Worm (Caenorhabditis elegans) whole organism, young adult: ENCODE results near the gene C29F9.9.

Source experiments
- B0035.1 ChIP-seq: sonication (generic microtip); optimal IDR thresholded peaks from 2 replicates; lab custom pipeline; 2016; ENCODE audit warnings: missing genetic modification characterization, mild to moderate bottlenecking, missing compliant biosample characterization, missing genotype, missing genetic modification reagents
- C17E4.6 ChIP-seq: fragments of 200-800 bp; sonication (Bioruptor generic); IDR thresholded peaks from 2 replicates; pipeline ENCODE4 v1.3.6; 2022; ENCODE audit warnings: missing genetic modification reagents, missing genetic modification characterization, missing compliant biosample characterization
- D2030.7 ChIP-seq: fragments of 200-800 bp; sonication (Bioruptor generic); IDR thresholded peaks from 2 replicates; pipeline ENCODE4 v1.3.6; 2022; ENCODE audit warnings: missing genetic modification reagents, missing genetic modification characterization, missing compliant biosample characterization
- F22D6.2 ChIP-seq: sonication (generic microtip); optimal IDR thresholded peaks from 2 replicates; lab custom pipeline; 2016; ENCODE audit warnings: mild to moderate bottlenecking, missing genetic modification characterization, missing compliant biosample characterization
- F23B12.7 ChIP-seq: sonication (generic microtip); optimal IDR thresholded peaks from 2 replicates; lab custom pipeline; 2017; ENCODE audit warnings: missing genetic modification characterization, mild to moderate bottlenecking, missing compliant biosample characterization, antibody characterized with exemption, moderate library complexity; ENCODE audit not compliant: insufficient read depth
- K11D2.4 ChIP-seq: fragments of 200-800 bp; sonication (Bioruptor generic); IDR thresholded peaks from 2 replicates; pipeline ENCODE4 v1.3.6; 2022; ENCODE audit warnings: missing genetic modification reagents, missing genetic modification characterization, missing compliant biosample characterization
- K12H6.12 ChIP-seq: fragments of 200-800 bp; sonication (Bioruptor generic); optimal IDR thresholded peaks from 2 replicates; lab custom pipeline; 2018; ENCODE audit warnings: mild to moderate bottlenecking, missing genetic modification characterization, missing compliant biosample characterization
- T26A5.8 ChIP-seq: sonication (generic microtip); optimal IDR thresholded peaks from 2 replicates; lab custom pipeline; 2016; ENCODE audit warnings: missing genetic modification characterization, missing compliant biosample characterization
- Y56A3A.18 ChIP-seq: fragments of 200-800 bp; sonication (Bioruptor generic); IDR thresholded peaks from 2 replicates; pipeline ENCODE4 v1.3.6; 2022; ENCODE audit warnings: missing genetic modification reagents, missing genetic modification characterization, missing compliant biosample characterization
- ama-1 ChIP-seq, 3 experiments: fragments of 150-350 bp in 1 of 3; sonication (generic microtip) in 2 of 3; optimal IDR thresholded peaks; 2 replicates each; lab custom pipeline; 2014 to 2018; ENCODE audit warnings: missing biosample characterization in 2 of 3, missing genetic modification characterization in 2 of 3, missing genetic modification reagents in 2 of 3
- attf-5 ChIP-seq: fragments of 200-800 bp; sonication (Bioruptor generic); optimal IDR thresholded peaks from 2 replicates; lab custom pipeline; 2018; ENCODE audit warnings: mild to moderate bottlenecking, missing genetic modification characterization, missing compliant biosample characterization
- bed-2 ChIP-seq: fragments of 200-800 bp; sonication (Bioruptor generic); IDR thresholded peaks from 2 replicates; pipeline ENCODE4 v1.3.6; 2022; ENCODE audit warnings: missing genetic modification reagents, missing genetic modification characterization, missing compliant biosample characterization
- ccch-3 ChIP-seq: fragments of 200-800 bp; sonication (Bioruptor generic); optimal IDR thresholded peaks from 2 replicates; lab custom pipeline; 2018; ENCODE audit warnings: mild to moderate bottlenecking, missing genetic modification characterization, missing compliant biosample characterization
- cebp-1 ChIP-seq, 2 experiments: fragments of 200-800 bp in 1 of 2; sonication (Bioruptor generic) in 1 of 2; sonication (generic microtip) in 1 of 2; IDR thresholded peaks in 1 of 2; optimal IDR thresholded peaks in 1 of 2; 2 replicates each; pipeline versions ENCODE4 v1.3.6 to Lab custom; 2017 to 2022; ENCODE audit warnings: missing compliant biosample characterization in 2 of 2, missing genetic modification characterization in 2 of 2, mild to moderate bottlenecking in 1 of 2, missing genetic modification reagents in 1 of 2, moderate library complexity in 1 of 2
- ceh-91 ChIP-seq: fragments of 200-800 bp; sonication (Bioruptor generic); IDR thresholded peaks from 2 replicates; pipeline ENCODE4 v1.3.6; 2022; ENCODE audit warnings: missing genetic modification reagents, missing genetic modification characterization, missing compliant biosample characterization
- chd-7 ChIP-seq: sonication (generic microtip); optimal IDR thresholded peaks from 2 replicates; lab custom pipeline; 2016; ENCODE audit warnings: mild to moderate bottlenecking, missing genetic modification characterization, moderate library complexity, missing compliant biosample characterization
- dox-1 ChIP-seq: fragments of 200-800 bp; sonication (Bioruptor generic); IDR thresholded peaks from 2 replicates; pipeline ENCODE4 v1.3.6; 2022; ENCODE audit warnings: missing genetic modification reagents, missing genetic modification characterization, missing compliant biosample characterization
- efl-1 ChIP-seq: fragments of 150-350 bp; optimal IDR thresholded peaks from 2 replicates; lab custom pipeline; 2014; ENCODE audit warnings: missing biosample characterization, missing genetic modification reagents, missing genetic modification characterization
- egl-44 ChIP-seq: fragments of 200-800 bp; sonication (Bioruptor generic); IDR thresholded peaks from 2 replicates; pipeline ENCODE4 v1.3.6; 2022; ENCODE audit warnings: missing genetic modification reagents, missing genetic modification characterization, missing compliant biosample characterization
- egrh-3 ChIP-seq: fragments of 200-800 bp; sonication (Bioruptor generic); IDR thresholded peaks from 2 replicates; pipeline ENCODE4 v1.3.6; 2022; ENCODE audit warnings: missing genetic modification reagents, missing genetic modification characterization, missing compliant biosample characterization
- ekl-4 ChIP-seq: fragments of 200-800 bp; sonication (Bioruptor generic); IDR thresholded peaks from 2 replicates; pipeline ENCODE4 v1.3.6; 2022; ENCODE audit warnings: missing genetic modification reagents, missing genetic modification characterization, missing compliant biosample characterization
- fkh-3 ChIP-seq: sonication (generic microtip); optimal IDR thresholded peaks from 2 replicates; lab custom pipeline; 2016; ENCODE audit warnings: mild to moderate bottlenecking, missing genetic modification characterization, missing compliant biosample characterization
- hmg-1.2 ChIP-seq: fragments of 200-800 bp; sonication (Bioruptor generic); IDR thresholded peaks from 2 replicates; pipeline ENCODE4 v1.3.6; 2022; ENCODE audit warnings: missing genetic modification reagents, missing genetic modification characterization, missing compliant biosample characterization
- hrde-1 ChIP-seq: sonication (generic microtip); optimal IDR thresholded peaks from 2 replicates; lab custom pipeline; 2016; ENCODE audit warnings: missing genetic modification characterization, mild to moderate bottlenecking, missing compliant biosample characterization, moderate library complexity, missing genotype, missing genetic modification reagents, borderline replicate concordance
- let-526 ChIP-seq: fragments of 200-800 bp; sonication (Bioruptor generic); IDR thresholded peaks from 2 replicates; pipeline ENCODE4 v1.3.6; 2022; ENCODE audit warnings: missing genetic modification reagents, missing genetic modification characterization, missing compliant biosample characterization
- lin-26 ChIP-seq: fragments of 200-800 bp; sonication (Bioruptor generic); IDR thresholded peaks from 2 replicates; pipeline ENCODE4 v1.3.6; 2022; ENCODE audit warnings: missing genetic modification reagents, missing genetic modification characterization, missing compliant biosample characterization
- mel-28 ChIP-seq: sonication (generic microtip); optimal IDR thresholded peaks from 2 replicates; lab custom pipeline; 2016; ENCODE audit warnings: borderline replicate concordance, mild to moderate bottlenecking, missing genetic modification characterization, missing compliant biosample characterization
- nfya-1 ChIP-seq: sonication (generic microtip); optimal IDR thresholded peaks from 2 replicates; lab custom pipeline; 2017; ENCODE audit warnings: antibody characterized with exemption, missing compliant biosample characterization, missing genetic modification characterization, borderline replicate concordance; ENCODE audit not compliant: insufficient read depth
- nfya-2 ChIP-seq: fragments of 200-800 bp; sonication (Bioruptor generic); IDR thresholded peaks from 2 replicates; pipeline ENCODE4 v1.3.6; 2022; ENCODE audit warnings: missing genetic modification reagents, missing genetic modification characterization, missing compliant biosample characterization
- nfyb-1 ChIP-seq: fragments of 200-800 bp; sonication (Bioruptor generic); IDR thresholded peaks from 2 replicates; pipeline ENCODE4 v1.3.6; 2022; ENCODE audit warnings: missing genetic modification reagents, missing genetic modification characterization, missing compliant biosample characterization
- nhr-179 ChIP-seq: sonication (generic microtip); optimal IDR thresholded peaks from 2 replicates; lab custom pipeline; 2016; ENCODE audit warnings: mild to moderate bottlenecking, missing genetic modification characterization, missing compliant biosample characterization
- pbrm-1 ChIP-seq: fragments of 200-800 bp; sonication (Bioruptor generic); IDR thresholded peaks from 2 replicates; pipeline ENCODE4 v1.3.6; 2022; ENCODE audit warnings: missing genetic modification reagents, missing genetic modification characterization, missing compliant biosample characterization
- rcor-1 ChIP-seq: fragments of 200-800 bp; sonication (Bioruptor generic); IDR thresholded peaks from 2 replicates; pipeline ENCODE4 v1.3.6; 2022; ENCODE audit warnings: missing genetic modification reagents, missing genetic modification characterization, missing compliant biosample characterization
- snpc-1.1 ChIP-seq: sonication (generic microtip); optimal IDR thresholded peaks from 2 replicates; lab custom pipeline; 2017; ENCODE audit warnings: missing genetic modification characterization, mild to moderate bottlenecking, missing compliant biosample characterization, antibody characterized with exemption, moderate library complexity, missing genotype, missing genetic modification reagents; ENCODE audit not compliant: insufficient read depth
- somi-1 ChIP-seq: fragments of 200-800 bp; sonication (Bioruptor generic); optimal IDR thresholded peaks from 2 replicates; lab custom pipeline; 2018; ENCODE audit warnings: mild to moderate bottlenecking, missing genetic modification characterization, missing compliant biosample characterization
- sptf-2 ChIP-seq: fragments of 200-800 bp; sonication (Bioruptor generic); optimal IDR thresholded peaks from 2 replicates; lab custom pipeline; 2018; ENCODE audit warnings: mild to moderate bottlenecking, missing genetic modification characterization, missing compliant biosample characterization
- tbx-9 ChIP-seq: sonication (generic microtip); optimal IDR thresholded peaks from 2 replicates; lab custom pipeline; 2016; ENCODE audit warnings: borderline replicate concordance, missing genetic modification characterization, inconsistent platforms, missing compliant biosample characterization
- zfh-2 ChIP-seq: fragments of 200-800 bp; sonication (Bioruptor generic); conservative IDR thresholded peaks from 2 replicates; pipeline ENCODE4 v1.3.6; 2022; ENCODE audit warnings: missing genetic modification reagents, missing genetic modification characterization, missing compliant biosample characterization
- ztf-18 ChIP-seq: sonication (generic microtip); optimal IDR thresholded peaks from 2 replicates; lab custom pipeline; 2016; ENCODE audit warnings: missing genotype, mild to moderate bottlenecking, missing genetic modification characterization, missing compliant biosample characterization
- ztf-28 ChIP-seq: fragments of 200-800 bp; sonication (Bioruptor generic); IDR thresholded peaks from 2 replicates; pipeline ENCODE4 v1.3.6; 2022; ENCODE audit warnings: missing genetic modification reagents, missing genetic modification characterization, missing compliant biosample characterization
- ztf-6 ChIP-seq: fragments of 200-800 bp; sonication (Bioruptor generic); IDR thresholded peaks from 2 replicates; pipeline ENCODE4 v1.3.6; 2022; ENCODE audit warnings: missing genetic modification reagents, missing genetic modification characterization, missing compliant biosample characterization

The C29F9.9 gene

DNA sequence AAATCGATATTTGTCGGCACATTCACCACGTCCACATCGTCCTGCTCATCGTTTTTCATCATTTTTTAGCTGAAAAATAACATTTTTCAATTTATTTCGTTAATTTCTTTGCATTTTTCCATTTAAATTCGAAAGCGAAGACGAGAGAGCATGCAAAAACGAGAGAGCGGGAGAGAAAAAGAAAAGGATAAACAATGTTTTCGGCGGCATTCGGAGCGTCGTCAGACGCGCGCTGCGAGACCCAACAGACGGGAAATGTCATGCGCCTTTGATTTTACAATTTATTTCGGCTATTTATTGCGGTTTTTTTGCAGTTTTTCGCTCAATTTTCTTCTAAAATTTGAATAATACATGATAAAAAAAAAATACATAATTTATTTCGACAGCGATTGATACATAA lies 12.4 kb downstream of the C29F9.9 start, which contains the start of gene attf-3 (continued):
- TF ChIP-seq ekl-4 (GFP tag; lab: Robert Waterston, UW) (peak; percentile 48; the same call in 1 of the 2 replicates), F22D6.2 (tag; lab: Kevin White, UChicago) (no peak), fkh-3 (tag; lab: Kevin White, UChicago) (no peak), egl-44 (no peak), K12H6.12 (peak; percentile 29), snpc-1.1 (tag; lab: Kevin White, UChicago) (peak; percentile 15), ceh-91 (GFP tag; lab: Robert Waterston, UW) (peak; percentile 77), T26A5.8 (no peak)
- TF ChIP-seq, all 124 proteins: peak for 30

DNA sequence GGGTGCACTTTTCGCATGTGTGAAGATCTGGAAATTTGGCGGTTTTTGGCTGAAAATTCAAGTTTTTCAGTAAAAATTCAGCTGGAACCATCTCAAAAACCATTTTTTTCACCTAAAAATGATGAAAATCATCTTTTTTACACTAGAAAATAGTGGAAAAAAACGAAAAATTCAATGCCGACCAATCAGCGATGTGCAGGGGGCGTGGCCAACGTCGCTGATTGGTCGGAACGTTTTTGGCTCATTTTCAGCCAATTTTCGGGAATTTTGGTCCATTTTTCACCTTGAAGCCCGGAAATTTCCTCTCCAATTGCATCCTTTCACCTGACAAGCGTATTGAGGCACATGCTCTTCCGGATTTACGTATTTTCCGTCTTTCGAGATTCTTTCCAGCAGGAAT lies 14.3 kb downstream of the C29F9.9 start:
- no peak for TF ChIP-seq rcor-1 (GFP tag; lab: Robert Waterston, UW)
- peak; percentile 76; the same call in 1 of the 2 replicates for TF ChIP-seq nfyb-1
- no peak for TF ChIP-seq C17E4.6
- no peak for TF ChIP-seq F23B12.7 (tag; lab: Kevin White, UChicago)
- no peak for TF ChIP-seq mel-28 (tag; lab: Kevin White, UChicago)
- TF ChIP-seq dox-1 (GFP tag; lab: Robert Waterston, UW), result no peak
- 0 out of 2 replicates have a peak, but pooled peaks have one; percentile 77 for TF ChIP-seq nfya-2 (GFP tag; lab: Robert Waterston, UW)
- TF ChIP-seq ztf-18, result no peak
- no peak for TF ChIP-seq efl-1 (GFP tag; lab: Kevin White, UChicago)
- no peak for TF ChIP-seq nfya-1 (tag; lab: Kevin White, UChicago)

DNA sequence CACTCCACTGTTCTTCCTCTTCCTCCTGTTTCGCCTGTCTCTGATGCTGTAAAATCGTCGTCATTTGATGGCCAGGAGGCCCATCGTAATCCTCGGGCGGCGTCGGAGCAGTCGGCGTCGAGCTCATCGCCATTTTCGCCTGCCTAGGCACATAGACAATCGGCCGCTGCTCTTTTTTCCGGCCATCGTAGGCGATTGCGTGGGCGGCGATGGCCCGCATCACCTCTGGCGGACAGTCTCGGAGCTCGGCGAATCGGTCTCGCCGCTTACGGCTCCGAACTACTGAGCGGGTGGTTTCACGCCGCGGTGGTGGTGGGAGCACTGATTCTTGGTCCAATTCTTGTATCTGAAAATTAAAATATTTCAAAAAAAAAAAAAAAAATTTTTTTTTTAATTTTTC lies 26.6 kb downstream of the C29F9.9 start:
- no peak for TF ChIP-seq ccch-3 (GFP tag; lab: Kevin White, UChicago)
- TF ChIP-seq zfh-2 (GFP tag; lab: Robert Waterston, UW), result peak; percentile 84
- TF ChIP-seq let-526 (GFP tag; lab: Robert Waterston, UW), result no peak
- TF ChIP-seq egrh-3 (GFP tag; lab: Robert Waterston, UW), result peak; percentile 70; the same call in 1 of the 2 replicates
- TF ChIP-seq hmg-1.2 (GFP tag; lab: Robert Waterston, UW), result no peak

DNA sequence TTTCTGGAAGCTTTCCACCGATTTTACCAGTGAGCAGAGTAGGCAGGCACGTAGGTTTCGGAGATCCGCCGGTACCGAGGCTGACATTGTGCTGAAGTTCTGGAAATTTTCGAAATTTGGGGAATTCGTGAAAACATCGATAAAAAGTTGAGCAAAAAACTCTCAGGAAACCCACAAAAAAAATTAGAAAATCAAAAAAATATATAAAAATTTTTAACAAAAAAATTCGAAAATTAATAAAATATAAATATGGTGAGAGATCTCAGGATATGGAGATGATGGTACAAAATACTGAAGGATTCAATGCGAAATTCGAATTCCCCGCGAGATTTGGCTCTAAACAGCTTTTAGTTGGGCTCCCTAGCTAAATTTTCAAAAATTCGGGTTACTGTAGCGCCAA lies 29.1 kb downstream of the C29F9.9 start, which contains the start of gene spt-4:
Gene spt-4 (minus strand): TSS at position 101 of the 400 bp plus-strand sequence.
- TF ChIP-seq K11D2.4 (GFP tag; lab: Robert Waterston, UW) (no peak), tbx-9 (tag; lab: Kevin White, UChicago) (no peak), chd-7 (tag; lab: Kevin White, UChicago) (no peak), B0035.1 (no peak), snpc-1.1 (tag; lab: Kevin White, UChicago) (no peak), nhr-179 (tag; lab: Kevin White, UChicago) (no peak), hrde-1 (tag; lab: Kevin White, UChicago) (no peak), Y56A3A.18 (no peak)

DNA sequence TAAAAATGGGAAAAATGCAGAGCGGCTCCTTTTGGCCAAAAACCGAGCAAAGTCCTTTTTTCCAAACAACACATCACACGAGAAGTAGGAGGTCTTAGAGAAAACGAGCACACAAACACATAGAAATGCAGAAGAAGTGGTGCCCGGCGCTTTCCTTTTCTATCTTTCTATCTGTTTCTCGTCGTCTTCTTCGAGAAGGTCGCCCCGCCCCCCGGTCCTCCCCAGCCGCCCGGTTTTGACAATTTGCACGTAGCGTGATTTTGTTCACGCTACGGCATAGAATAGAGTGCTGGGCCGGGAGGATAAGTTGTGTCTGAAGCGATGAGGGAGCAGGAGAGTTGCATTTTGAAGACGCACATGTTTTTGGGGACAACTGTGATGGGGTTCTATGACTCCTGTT lies 31.7 kb downstream of the C29F9.9 start:
- TF ChIP-seq ama-1 (optimal IDR thresholded peaks at IDR 0.05; lab: Kevin White, UChicago), result peak; percentile 78
- TF ChIP-seq ama-1 (GFP tag; optimal IDR thresholded peaks at IDR 0.05; lab: Kevin White, UChicago), result no peak
- no peak for TF ChIP-seq ztf-6 (GFP tag; lab: Robert Waterston, UW)
- TF ChIP-seq somi-1 (GFP tag; lab: Kevin White, UChicago), result peak; percentile 12
- TF ChIP-seq D2030.7 (GFP tag; lab: Robert Waterston, UW), result no peak
- peak; percentile 39 for TF ChIP-seq attf-5 (GFP tag; lab: Kevin White, UChicago)
- 0 out of 2 replicates have a peak, but pooled peaks have one; percentile 7 for TF ChIP-seq ztf-28 (GFP tag; lab: Robert Waterston, UW)
- TF ChIP-seq sptf-2, result no peak
- peak; percentile 30; the same call in 1 of the 2 replicates for TF ChIP-seq pbrm-1 (GFP tag; lab: Robert Waterston, UW)
- TF ChIP-seq K12H6.12, result peak; percentile 48
- no peak for TF ChIP-seq bed-2
- peak; percentile 15; the same call in 1 of the 2 replicates for TF ChIP-seq lin-26 (GFP tag; lab: Robert Waterston, UW)
- TF ChIP-seq cebp-1 (GFP tag; IDR thresholded peaks at IDR 0.05; lab: Robert Waterston, UW), result no peak
- peak; percentile 55 for TF ChIP-seq cebp-1 (tag; optimal IDR thresholded peaks at IDR 0.05; lab: Kevin White, UChicago)
